Worm (Caenorhabditis elegans) whole organism, L1 larva: ENCODE results near the gene ced-5.

Experiments
- C34B4.2 ChIP-seq: sonication (generic microtip); optimal IDR thresholded peaks from 2 replicates; lab custom pipeline; 2017; ENCODE audit warnings: mild to moderate bottlenecking, missing genetic modification characterization, missing compliant biosample characterization
- ama-1 ChIP-seq: fragments of 150-350 bp; optimal IDR thresholded peaks from 2 replicates; lab custom pipeline; 2014
- nhr-28 ChIP-seq: fragments of 150-350 bp; optimal IDR thresholded peaks from 2 replicates; lab custom pipeline; 2014; ENCODE audit warnings: missing biosample characterization, missing genetic modification characterization

DNA sequence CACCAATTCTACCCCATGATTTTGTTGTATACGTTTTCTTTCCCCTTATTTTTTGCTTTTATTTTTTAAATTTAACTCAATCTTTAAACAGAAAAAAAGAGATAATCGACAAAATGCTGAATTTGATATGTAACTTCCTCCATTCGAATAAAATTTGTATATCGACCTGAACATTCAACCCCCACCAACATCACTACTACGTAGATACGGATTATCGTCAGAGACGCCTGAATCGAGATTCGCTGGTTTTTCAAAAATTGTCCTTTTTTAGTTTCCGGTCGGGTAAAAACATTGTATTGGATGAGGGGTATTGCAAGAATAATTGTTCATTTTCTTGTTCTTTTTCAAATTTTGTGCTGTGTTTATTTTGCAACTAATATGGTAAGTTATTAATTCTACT is 11.4 kb upstream of the ced-5 start, which contains the start of gene bgnt-1.1:
- no peak for TF ChIP-seq C34B4.2 (tag; lab: Kevin White, UChicago)
- no peak for TF ChIP-seq nhr-28 (tag; lab: Kevin White, UChicago)
- no peak for TF ChIP-seq ama-1 (lab: Kevin White, UChicago)
